Worm (Caenorhabditis elegans) whole organism, L4 larva: ENCODE results near the gene vps-45.

ENCODE experiments used
- fkh-10 ChIP-seq: fragments of 150-350 bp; optimal IDR thresholded peaks from 2 replicates; lab custom pipeline; 2014; ENCODE audit warnings: missing biosample characterization, missing genetic modification reagents, missing genetic modification characterization
- lin-38 ChIP-seq: fragments of 200-800 bp; sonication (Bioruptor generic); IDR thresholded peaks from 2 replicates; pipeline ENCODE4 v1.3.6; 2022; ENCODE audit warnings: missing genetic modification reagents, missing genetic modification characterization, missing compliant biosample characterization
- mes-2 ChIP-seq: sonication (generic microtip); optimal IDR thresholded peaks from 2 replicates; lab custom pipeline; 2016; ENCODE audit warnings: missing genotype, mild to moderate bottlenecking, missing genetic modification characterization, missing compliant biosample characterization; ENCODE audit not compliant: poor library complexity, severe bottlenecking
- nhr-25 ChIP-seq: sonication (generic microtip); optimal IDR thresholded peaks from 2 replicates; lab custom pipeline; 2017; ENCODE audit warnings: missing genetic modification characterization, mild to moderate bottlenecking, missing compliant biosample characterization, antibody characterized with exemption, moderate library complexity, borderline replicate concordance; ENCODE audit not compliant: insufficient read depth
- zag-1 ChIP-seq: fragments of 150-350 bp; optimal IDR thresholded peaks from 2 replicates; lab custom pipeline; 2014; ENCODE audit warnings: missing biosample characterization, missing genetic modification characterization
- ztf-11 ChIP-seq: fragments of 150-350 bp; optimal IDR thresholded peaks from 2 replicates; lab custom pipeline; 2014; ENCODE audit warnings: missing biosample characterization, missing genetic modification characterization

DNA sequence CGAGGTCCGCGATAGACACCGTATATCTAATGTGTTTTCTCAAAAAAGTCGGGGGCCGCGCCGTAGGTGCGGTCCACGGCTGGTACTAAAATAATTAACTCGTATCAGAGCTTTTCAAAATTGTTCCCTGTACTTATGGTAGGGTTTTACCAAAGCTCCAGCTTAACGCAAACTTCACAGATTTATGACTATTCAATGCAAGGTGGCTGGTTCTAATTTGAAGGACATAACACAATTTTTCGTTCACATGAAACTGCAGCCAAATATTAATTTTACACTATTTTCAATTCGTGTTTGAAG, 538 bp upstream of the vps-45 start:
- TF ChIP-seq ztf-11 (tag; lab: Kevin White, UChicago) (no peak), mes-2 (no peak), lin-38 (no peak), zag-1 (tag; lab: Kevin White, UChicago) (no peak), nhr-25 (tag; lab: Kevin White, UChicago) (no peak), fkh-10 (GFP tag; lab: Kevin White, UChicago) (no peak)
